Worm (Caenorhabditis elegans): ENCODE measurements around the gene K06H7.1.

K06H7.1 gene

DNA sequence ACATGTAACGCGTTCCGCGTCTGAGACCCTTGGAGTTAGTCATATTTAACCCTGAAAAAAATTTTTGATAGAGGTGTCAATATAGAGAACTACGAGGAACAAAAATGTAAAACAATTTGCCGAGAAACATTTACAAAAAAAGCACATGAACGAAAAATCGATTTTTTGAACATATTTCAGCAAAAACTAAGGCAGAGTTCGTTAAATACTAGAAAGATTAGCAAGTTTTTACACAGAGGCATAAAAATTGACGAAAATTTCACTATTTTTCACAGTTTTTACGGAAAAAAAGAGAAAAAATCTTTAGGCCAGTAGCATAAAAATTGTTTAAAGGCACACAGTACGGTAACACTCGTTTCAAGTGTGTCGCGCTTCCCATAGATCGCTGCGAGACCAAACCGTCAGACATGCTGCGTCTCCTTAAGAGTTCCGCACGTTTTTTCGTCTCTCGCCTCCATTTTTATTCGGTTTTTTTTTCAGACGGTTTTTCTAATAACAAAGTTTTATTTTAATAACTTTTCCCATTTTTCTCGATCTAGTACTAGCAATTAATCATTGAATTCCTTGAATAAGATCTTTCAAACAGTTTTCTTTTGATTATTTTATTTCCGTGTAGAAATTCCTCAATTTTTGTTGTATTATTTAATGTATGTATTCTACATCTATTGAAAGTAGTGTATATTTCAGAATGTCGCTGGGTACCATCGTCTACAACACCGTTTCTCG lies 31.2 kb downstream of the K06H7.1 start, which contains the start of the genes rpl-21 and C14B9.10:
rpl-21 (minus strand) TSS at position 51 of the 726 bp plus-strand sequence.
C14B9.10 (plus strand) TSS at position 676 of the 726 bp plus-strand sequence.
- TF ChIP-seq him-1 (tag; optimal IDR thresholded peaks at IDR 0.05) (peak; percentile 47), W03F9.2 (tag; optimal IDR thresholded peaks at IDR 0.05) (peak; percentile 89), dao-5 (tag; optimal IDR thresholded peaks at IDR 0.05) (no peak)

DNA sequence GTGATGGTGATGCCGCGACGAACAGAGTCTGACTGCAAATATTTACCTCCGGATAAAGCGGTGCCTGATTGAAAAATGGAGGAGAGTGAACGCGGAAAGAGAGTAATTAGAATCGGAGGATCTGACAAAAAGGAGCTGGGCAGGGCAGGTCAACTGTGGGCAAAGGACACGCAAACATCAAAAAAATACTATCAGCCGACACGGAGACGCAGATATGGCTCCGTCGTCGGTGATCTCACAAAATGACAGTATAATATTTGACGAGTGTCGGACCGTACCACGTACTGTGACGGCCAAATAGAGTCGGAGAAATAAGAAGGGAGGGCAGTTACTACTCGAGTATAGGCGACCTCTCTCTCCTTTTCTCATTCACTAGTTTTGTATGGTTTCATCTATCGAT lies 33.4 kb downstream of the K06H7.1 start:
- TF ChIP-seq him-1 (tag; optimal IDR thresholded peaks at IDR 0.05) (no peak), dao-5 (tag; optimal IDR thresholded peaks at IDR 0.05) (no peak), W03F9.2 (tag; optimal IDR thresholded peaks at IDR 0.05) (no peak)

DNA sequence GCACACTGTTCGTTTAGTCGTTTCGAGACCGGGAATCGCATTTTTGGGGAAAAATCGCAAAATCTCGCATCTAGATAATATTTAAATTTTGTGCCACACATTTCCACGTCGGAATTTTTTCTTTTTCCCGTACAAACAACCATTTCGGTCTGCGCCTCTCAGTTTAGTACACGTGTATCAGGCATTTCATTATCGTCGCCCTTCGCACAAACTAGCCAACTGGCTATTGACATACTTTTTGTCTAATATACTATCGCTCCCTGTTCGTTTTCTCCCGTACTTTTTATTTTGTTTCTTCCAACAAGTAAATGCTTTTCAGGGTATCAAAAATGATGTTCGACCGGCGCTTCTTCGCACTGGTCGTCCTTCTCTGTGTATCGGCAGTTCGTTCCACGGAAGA lies 34.2 kb downstream of the K06H7.1 start, which contains the start of gene C14B9.2:
C14B9.2 (plus strand) TSS at position 320 of the 400 bp plus-strand sequence.
- TF ChIP-seq him-1 (tag; optimal IDR thresholded peaks at IDR 0.05) (no peak), W03F9.2 (tag; optimal IDR thresholded peaks at IDR 0.05) (no peak), dao-5 (tag; optimal IDR thresholded peaks at IDR 0.05) (no peak)

DNA sequence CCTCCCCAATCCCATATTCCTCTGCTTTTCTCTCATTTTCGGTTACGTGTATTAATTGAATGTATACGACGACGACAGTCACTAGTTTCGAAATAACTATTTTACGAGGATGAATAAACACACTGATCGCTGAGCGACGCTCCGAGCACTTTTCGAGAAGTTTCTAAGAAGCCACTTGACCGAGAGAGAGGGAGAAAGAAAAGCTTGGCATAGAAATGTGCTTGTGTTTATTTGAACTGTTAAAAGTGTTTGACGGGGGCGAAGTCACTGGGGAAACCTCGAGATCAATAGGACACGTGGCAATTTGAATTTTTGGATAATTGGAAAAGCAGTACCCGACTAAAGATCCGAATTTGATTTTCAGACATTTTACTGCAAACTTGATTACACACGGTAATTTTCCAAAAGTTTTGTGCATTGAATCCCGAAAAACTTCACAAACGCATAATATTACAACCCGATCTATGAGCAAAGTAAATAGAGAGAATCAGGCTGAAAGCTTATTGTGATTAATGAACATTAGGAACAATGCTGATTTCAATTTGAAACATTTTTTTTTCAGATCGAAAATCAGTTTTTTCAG lies 37.5 kb downstream of the K06H7.1 start:
- TF ChIP-seq W03F9.2 (tag; optimal IDR thresholded peaks at IDR 0.05) = no peak
- TF ChIP-seq him-1 (tag; optimal IDR thresholded peaks at IDR 0.05) = no peak
- no peak for TF ChIP-seq dao-5 (tag; optimal IDR thresholded peaks at IDR 0.05)

DNA sequence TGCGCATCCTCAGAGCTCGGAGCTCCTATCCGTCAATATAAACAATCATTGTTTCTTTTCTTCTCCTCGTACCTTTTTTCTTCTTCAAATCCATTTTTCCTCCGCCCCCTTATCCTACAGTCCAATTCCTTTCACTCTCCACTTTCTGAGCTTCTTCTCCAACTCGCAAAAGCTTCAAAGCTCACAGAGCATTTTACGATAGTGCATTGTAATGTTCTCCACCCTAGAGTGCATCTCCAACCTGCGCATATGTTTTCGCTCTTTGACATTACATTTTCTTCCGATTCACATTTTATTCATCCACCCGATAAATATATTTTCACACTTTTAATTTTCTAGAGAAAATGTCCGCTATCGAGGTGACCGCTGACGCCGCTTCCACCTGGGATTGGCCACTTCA lies 38.7 kb downstream of the K06H7.1 start, which contains the start of gene hsp-12.2:
hsp-12.2 (plus strand) TSS at position 301 of the 400 bp plus-strand sequence.
- no peak for TF ChIP-seq him-1 (tag; optimal IDR thresholded peaks at IDR 0.05)
- no peak for TF ChIP-seq W03F9.2 (tag; optimal IDR thresholded peaks at IDR 0.05)
- TF ChIP-seq dao-5 (tag; optimal IDR thresholded peaks at IDR 0.05) = no peak

DNA sequence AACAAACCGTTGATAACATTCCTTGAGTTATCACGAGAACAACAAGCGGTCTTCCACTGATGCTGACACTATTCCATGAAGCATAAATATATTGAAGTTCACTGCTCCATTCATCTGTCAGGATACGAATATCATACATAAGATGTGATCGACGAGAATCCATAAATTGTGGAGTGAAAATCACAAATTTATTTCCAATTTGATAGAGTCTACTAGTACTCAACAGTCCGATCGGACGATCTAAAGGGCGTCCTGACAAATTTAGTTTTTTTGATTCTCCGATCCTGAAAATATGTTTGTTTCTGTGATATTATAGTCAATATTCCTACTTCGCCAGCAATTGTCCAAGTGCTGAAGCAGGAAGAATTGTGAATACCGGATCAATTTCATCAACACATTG lies 43.1 kb downstream of the K06H7.1 start:
- TF ChIP-seq him-1 (tag; optimal IDR thresholded peaks at IDR 0.05) = no peak
- TF ChIP-seq dao-5 (tag; optimal IDR thresholded peaks at IDR 0.05) = no peak
- no peak for TF ChIP-seq W03F9.2 (tag; optimal IDR thresholded peaks at IDR 0.05)

DNA sequence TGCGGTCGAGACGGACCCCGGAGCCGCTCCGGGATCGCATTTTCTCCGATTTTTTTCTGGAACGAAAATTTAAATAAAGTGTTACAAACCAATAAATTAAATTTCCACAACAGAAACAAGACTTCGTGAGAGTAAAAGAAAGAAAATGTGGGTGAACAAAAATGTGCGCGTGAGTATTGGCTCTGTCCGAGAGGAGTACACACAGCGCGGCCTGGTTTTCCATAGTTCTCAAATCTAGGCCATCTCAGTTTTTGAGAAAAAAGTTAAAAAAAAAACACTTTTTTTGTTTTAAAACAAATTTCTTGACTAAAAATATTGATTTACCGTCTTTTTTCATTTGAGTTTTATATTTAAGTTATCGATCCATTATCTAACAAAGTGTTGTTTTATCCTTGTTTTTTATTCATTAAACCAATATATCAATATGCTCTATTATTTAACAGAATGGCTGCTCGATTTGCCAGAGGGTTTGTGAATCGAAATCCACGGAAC lies 45.5 kb downstream of the K06H7.1 start, which contains the start of the genes C14B9.8 and mrpl-18:
C14B9.8 (minus strand) TSS at position 56 of the 492 bp plus-strand sequence.
mrpl-18 (plus strand) TSS at position 442 of the 492 bp plus-strand sequence.
- TF ChIP-seq W03F9.2 (tag; optimal IDR thresholded peaks at IDR 0.05) = peak; percentile 63
- TF ChIP-seq dao-5 (tag; optimal IDR thresholded peaks at IDR 0.05) = no peak
- peak; percentile 63 for TF ChIP-seq him-1 (tag; optimal IDR thresholded peaks at IDR 0.05)

DNA sequence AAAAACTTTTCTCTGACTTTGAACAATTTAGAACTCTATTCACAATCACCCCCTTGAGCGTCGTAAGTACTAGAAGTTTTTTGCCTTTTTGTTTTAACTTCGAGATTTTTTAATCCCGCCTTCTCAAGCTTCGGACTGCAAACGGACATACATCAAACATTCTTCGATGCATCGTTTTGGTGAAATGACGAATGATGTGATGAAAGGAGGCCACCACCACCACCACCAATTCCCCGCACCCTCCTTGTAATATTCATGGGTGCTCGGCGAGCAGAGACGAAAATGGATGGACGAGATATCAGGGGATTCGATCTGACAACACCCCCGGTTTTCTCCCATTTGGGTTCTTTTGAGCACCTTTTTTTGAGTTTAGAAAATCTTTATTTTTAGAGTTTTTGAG lies 46.8 kb downstream of the K06H7.1 start:
- TF ChIP-seq W03F9.2 (tag; optimal IDR thresholded peaks at IDR 0.05) = no peak
- TF ChIP-seq him-1 (tag; optimal IDR thresholded peaks at IDR 0.05) = no peak
- TF ChIP-seq dao-5 (tag; optimal IDR thresholded peaks at IDR 0.05) = no peak

DNA sequence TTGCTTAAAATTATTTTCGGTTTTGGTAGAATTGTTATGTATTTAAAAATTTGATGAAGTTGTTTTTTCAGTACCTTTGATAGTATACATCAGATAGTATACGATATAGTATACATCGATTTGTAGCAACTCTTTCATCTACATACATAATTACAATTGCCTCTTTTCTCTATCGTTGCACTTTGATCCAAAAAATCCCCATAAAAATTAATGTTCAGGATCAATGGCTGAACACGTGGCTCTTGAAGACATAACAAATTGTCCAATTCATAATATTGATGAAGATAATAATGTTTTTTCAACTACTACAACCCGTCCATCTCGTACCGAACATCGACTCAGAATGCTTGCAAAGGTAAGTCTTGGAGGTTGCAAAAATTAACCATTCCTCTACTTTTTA lies 49.6 kb downstream of the K06H7.1 start, which contains the start of gene D2007.2:
D2007.2 (plus strand) TSS at position 213 of the 400 bp plus-strand sequence.
- no peak for TF ChIP-seq dao-5 (tag; optimal IDR thresholded peaks at IDR 0.05)
